Worm (Caenorhabditis elegans) whole organism, dauer: ENCODE measurements around the gene K08E7.8.

Source experiments
- unc-62 ChIP-seq: sonication (generic microtip); optimal IDR thresholded peaks from 2 replicates; lab custom pipeline; 2017; ENCODE audit warnings: missing biosample characterization, missing genetic modification reagents, missing genetic modification characterization

K08E7.8 gene

DNA sequence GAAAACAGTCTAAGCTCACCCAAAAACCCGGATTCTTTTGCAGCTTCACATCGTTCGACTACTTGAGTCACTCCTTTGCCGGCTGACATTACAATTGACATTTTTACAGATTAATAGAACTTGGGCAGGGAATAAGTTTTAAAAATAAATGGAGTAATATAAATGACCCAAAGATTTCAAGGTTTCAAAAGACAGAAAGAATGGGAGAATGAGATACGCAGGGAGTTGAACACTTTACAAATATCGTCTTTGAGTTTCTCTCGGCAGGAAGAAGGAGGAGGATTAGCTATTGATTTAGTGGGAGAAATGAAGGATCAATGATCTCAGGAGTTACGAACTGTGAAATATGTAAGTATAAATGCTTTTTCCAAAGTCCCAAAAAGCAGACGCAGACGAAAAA, at the start of gene K08E7.8:
K08E7.8 (minus strand) TSS at position 101 of the 400 bp plus-strand sequence.
- TF ChIP-seq unc-62 (GFP tag; lab: Kevin White, UChicago), result no peak

DNA sequence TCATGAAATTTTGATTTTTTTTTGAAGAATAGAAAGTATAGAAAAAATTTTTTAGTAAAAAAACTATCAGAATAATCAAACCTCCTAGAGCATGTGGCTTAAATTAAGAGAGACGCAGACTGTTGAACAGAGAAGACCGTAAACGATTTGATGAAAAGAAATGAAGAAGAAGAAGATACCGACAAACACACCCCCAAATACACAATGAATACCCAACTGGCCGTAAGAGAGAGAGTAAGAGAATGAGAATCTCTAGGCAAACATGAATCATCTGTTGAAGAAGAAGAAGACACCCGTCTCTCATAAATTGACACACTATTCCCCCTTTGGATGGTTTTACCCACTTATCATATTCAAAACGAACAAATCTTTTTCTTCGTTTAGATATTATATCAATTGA, 48.0 kb upstream of the K08E7.8 start:
- no peak for TF ChIP-seq unc-62 (GFP tag; lab: Kevin White, UChicago)

DNA sequence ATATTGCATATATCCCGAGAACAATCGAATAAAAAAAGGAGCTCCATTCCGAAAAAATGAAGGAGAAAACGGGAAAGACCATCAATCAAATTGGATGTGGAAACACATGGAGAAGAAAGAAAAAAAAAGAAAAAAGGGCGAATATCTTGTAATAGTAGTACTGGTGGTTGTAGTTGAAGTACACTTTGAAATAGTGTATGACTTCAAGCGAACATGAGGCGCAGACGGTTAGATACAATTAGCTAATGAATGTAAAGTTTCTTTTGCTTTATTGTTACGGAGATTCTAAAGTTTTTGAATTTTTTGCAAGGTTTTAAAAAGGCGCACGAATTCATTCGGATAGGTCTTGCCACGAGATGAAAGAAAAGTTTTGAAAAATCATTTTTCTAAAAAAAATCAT, 46.6 kb upstream of the K08E7.8 start:
- TF ChIP-seq unc-62 (GFP tag; lab: Kevin White, UChicago), result no peak

DNA sequence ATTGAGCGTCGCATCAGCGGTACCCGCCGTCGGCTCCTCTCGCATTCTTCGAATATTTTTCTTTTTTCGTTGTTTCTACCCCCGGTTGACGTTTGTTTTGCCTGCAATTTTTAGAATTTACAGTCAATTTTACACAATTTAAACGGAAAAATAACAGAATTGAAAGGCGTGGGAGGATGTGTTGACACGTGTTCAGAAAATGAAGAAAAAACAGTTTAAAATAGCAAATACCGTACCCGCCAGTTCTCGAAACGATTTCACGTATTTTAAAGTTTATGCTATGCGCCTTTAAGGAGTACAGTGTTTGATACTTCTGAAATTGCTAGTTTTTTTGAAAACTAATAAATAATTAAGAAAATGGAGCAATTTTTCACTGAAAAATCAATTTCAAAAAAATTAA, 45.1 kb upstream of the K08E7.8 start, which contains the start of gene ark-1:
ark-1 (minus strand) TSS at position 101 of the 400 bp plus-strand sequence.
- TF ChIP-seq unc-62 (GFP tag; lab: Kevin White, UChicago), result no peak

DNA sequence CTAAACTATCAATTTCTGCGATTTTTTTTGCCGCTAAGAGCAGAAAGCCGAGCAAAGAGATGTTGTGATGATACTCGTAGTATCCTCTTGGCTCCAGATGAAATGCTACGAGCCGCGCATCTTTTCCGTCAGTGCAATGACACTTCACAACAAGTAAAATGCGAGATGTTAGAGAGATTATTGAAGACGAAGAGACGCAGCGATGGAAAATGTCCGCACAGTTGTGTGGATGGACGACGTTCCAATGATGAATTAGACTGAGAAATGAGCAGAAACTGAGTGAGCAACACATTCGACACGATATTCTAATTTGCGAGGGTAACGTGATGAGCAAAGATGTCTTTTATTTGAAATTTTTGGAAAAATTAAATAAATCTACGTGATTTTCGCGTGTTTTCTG, 35.1 kb upstream of the K08E7.8 start:
- TF ChIP-seq unc-62 (GFP tag; lab: Kevin White, UChicago), result no peak

DNA sequence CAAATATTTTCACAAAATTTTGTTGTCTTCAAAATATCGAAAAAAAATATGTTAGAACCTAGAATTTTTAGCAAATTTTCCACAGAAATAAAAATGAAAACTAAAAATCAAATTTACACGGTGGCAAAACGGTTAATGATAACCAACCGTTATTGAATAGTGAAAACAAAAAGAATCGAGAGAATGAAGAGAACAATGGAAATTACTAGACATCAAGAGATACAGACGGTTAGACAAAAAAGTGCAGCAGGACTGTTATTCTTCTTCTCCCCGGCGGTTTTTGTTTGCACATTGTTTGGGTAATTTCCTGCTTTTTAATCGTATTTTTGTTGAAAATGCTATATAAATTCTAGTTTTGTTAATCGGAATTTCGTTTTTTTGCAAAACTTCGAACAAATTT, 33.0 kb upstream of the K08E7.8 start:
- no peak for TF ChIP-seq unc-62 (GFP tag; lab: Kevin White, UChicago)

DNA sequence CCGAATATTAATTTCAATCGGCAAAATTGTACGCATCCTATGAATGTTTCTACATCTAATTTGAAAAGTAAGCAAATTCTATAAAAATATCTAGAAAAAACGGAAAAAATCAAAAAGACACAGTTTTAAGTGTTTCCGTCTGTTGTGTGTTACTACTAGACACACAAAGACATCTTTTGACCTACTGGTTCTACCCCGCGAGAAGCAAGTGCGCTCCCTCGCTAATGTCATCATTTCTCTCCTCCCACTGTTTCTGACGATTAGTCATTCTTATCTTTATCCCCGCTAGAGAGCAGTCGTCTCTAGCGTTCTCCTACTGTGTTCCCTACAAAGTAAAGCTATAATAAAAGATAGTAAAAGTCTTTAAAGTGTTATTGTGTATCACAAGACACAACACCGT, 32.1 kb upstream of the K08E7.8 start:
- no peak for TF ChIP-seq unc-62 (GFP tag; lab: Kevin White, UChicago)

DNA sequence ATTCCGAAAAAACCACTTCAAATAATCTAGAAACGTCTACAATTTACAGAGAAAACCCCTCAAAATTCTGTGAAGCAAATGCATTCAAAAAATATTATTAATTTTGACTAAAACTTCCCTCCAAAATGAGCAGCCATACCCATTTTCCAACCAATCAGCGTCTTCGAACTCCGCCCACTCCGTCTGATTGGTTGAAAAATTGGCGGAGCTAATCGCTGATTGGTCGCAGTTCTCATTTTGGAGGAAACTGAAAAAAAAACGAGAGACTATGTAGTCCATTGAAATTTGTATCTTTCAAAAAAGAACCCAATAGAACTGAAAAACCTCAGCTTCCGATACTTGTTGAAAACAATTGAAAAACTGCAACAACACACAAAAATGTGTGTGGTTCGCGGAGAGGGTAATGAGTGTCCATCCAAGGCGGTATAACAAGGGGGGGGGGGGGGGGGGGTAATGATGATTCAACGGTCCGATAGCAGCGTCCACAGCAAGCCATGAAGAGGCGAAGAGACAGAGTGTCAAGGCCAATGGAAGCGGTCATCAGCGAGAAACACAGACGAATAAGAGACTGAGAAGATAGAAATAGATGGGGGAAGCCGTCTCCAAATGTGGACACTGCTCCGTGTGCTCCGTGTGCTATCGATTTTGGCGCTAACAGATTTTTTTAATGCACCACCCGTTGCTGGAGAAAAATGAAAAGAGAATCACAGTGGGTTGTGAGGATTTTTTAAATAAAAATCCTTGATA, 31.2 kb upstream of the K08E7.8 start:
- TF ChIP-seq unc-62 (GFP tag; lab: Kevin White, UChicago), result no peak

DNA sequence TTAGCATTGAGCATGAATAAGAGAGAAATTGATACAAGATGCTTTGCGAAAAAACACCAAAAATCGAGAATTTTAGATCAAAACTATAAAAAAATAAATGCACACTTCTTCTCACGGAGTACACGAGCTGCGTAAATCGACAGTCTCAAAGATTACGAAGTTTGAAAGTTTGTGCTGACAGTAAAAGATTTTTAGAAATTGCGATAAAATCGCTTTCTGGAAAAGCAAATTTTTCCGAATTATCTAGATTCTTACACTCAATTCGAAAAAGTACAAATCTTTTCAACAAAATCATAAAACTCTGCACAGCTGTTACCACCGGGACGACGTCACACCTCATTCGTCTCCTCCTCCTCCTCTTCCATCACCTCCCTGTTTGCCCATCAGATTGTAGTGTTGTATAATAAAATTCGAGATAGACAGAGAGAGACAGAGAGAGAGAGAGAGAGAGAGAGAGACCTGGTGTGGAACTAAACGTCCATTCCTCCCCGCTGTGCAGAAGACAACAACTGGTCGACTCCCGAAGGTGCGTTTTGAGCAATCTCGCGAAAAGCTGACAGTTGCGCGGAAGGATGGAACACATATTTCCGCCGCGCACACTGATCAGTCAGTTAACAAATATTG, 29.4 kb upstream of the K08E7.8 start:
- no peak for TF ChIP-seq unc-62 (GFP tag; lab: Kevin White, UChicago)

DNA sequence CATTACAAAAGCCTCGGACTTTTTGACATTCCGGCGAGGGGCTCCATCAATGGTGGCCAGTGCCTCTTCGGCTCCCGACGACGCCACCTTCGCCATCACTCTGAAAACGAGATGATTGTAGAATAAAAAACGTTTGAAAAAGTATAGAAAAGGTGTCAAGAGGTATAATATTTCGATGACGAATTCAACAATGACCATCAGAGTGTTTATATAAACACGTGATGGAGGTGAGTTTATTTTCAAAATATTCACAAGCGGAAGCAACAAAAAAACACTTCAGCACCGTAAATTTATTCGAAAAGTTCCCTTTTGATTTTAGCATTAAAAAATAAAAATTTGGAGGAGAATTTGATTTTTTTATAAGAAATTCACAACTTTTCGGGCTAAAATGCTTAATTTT, 28.8 kb upstream of the K08E7.8 start, which contains the start of gene efa-6:
efa-6 (minus strand) TSS at position 101 of the 400 bp plus-strand sequence.
- no peak for TF ChIP-seq unc-62 (GFP tag; lab: Kevin White, UChicago)

DNA sequence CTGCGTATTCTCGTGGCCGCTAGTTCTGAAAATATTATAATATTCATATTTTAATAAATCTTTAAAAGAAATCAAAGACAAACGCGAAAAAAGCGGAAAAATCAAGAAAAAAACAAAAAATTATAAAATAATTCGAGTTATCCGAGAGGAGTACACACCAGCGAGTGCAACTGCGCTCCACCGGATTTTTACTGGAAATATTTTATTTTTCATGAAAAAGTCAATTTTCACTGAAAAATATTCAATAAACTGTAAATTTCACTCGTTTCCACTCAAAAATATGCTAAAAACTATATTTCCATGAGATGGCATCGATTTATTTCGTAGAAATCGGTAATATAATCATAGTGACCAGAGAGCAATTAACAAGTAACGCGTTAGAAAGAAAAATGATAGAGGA, 19.5 kb upstream of the K08E7.8 start, which contains the start of gene Y55D9A.2:
Y55D9A.2 (minus strand) TSS at position 31 of the 400 bp plus-strand sequence.
- TF ChIP-seq unc-62 (GFP tag; lab: Kevin White, UChicago), result no peak

DNA sequence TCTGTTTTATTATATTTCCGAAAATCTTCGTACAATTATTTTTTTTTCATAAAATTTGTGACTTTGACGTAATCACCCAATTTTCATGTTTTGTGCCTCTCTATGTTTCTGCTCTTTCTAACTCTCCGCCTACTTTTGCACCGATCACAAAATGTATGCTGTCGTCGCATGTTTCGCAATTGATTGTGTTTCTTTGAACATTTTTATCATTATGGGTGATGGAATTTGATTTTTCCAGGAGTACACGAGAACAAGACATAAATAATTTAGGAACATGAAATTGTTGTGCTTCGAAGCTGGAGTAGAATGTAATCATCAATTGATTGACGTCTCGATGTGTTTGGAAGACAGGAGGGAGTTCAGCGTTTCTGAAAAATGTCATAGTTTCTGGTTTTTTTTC, 15.1 kb upstream of the K08E7.8 start:
- TF ChIP-seq unc-62 (GFP tag; lab: Kevin White, UChicago), result no peak

DNA sequence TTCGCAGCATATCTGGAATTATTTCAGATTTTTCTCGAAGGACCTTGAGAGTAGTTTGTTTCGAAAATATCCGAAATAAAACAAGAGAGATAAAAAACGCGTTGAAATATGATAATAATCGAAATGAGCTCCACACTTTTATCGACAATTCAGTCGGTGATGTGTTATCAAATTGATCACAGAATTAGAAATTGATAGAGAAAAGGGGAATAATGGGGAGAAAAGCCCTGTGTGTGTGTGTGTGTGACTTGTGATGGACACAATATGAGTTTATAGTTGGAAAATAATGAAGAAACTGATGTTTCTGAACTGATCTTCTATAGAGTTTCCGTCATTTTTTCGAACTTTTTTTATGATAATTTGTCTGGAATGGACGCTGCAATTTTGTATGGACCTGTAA, 13.3 kb upstream of the K08E7.8 start, which contains the start of gene pgp-1:
pgp-1 (minus strand) TSS at position 12 of the 400 bp plus-strand sequence.
- no peak for TF ChIP-seq unc-62 (GFP tag; lab: Kevin White, UChicago)

DNA sequence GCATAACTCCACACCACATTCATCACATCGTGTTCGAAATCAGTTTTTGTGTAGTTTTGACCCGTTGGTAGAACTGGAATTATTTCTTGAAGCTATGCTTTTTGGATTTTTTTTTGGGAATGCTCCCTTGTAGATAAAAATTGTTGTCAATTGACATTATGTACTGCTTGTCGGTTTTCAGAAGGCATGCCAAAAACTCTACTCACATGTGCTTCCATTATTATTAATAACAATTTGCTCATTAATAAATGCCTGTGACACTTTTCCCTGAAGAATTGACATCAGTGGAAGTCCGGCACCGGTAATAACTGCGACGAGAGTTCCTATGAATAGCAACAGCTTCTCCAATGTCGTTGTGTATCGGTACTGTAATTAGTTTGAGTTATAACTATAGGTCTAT, 11.1 kb upstream of the K08E7.8 start:
- TF ChIP-seq unc-62 (GFP tag; lab: Kevin White, UChicago), result no peak

DNA sequence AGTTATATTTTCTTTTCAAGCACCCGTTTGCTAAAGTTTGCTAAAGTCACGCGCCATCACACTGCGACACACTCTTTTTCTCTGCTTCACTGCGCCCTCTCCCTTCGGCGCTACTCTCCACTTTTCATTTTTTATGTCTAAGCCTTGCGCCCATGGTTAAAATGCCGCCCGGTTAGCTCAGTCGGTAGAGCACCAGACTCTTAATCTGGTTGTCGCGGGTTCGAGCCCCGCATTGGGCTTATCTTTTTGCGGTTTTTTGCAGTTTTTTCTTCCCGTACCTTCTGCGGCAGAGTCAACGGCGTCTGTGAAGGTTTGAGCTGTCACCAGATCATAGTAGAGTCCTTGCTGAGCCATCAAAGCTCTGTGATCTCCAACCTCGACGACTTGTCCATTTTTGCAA, 8.7 kb upstream of the K08E7.8 start:
- TF ChIP-seq unc-62 (GFP tag; lab: Kevin White, UChicago), result no peak

DNA sequence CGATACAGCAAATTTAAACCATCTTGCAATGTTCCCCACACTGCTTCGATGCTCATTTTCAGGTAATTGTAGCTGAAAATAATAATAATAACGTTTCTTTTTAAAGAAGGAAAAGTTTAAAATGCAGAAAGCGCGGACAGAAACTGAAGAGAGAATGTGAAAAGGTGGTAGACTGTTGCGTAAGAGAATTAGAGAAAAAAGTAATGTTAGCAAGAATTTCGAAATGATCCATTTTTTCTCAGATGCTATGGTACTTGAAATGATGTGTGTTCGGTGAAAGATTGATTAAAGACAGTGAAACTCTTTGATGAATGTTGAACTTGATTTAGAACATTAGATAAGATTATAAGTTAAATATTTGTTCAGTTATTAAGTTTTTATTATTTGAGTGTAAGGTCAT, 4.5 kb upstream of the K08E7.8 start, which contains the start of gene cul-6:
cul-6 (minus strand) TSS at position 79 of the 400 bp plus-strand sequence.
- no peak for TF ChIP-seq unc-62 (GFP tag; lab: Kevin White, UChicago)

DNA sequence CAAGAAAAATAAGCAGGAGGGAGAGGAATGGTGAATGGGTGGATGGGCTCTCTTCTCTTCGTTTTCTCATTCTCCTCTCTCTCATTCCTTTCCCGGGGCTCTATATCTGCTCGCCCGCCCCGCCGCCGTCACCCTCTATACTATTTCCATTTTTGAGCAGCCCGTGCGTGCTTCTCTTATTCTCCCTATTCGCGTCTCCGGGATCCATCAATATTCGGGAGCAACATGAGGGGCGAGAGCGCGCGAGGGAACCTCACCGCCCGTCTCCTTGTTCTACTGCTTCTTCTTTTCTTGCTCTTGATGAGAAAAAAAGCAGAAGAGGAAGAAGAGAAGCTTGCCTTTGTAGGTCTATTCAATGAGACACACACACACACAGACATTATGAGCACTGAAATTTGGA, 1.7 kb downstream of the K08E7.8 start:
- TF ChIP-seq unc-62 (GFP tag; lab: Kevin White, UChicago), result no peak
